Worm (Caenorhabditis elegans) whole organism, L2 larva: ENCODE measurements around the gene dph-7.

ENCODE experiments used
- C34F6.9 ChIP-seq: fragments of 150-350 bp; optimal IDR thresholded peaks from 2 replicates; lab custom pipeline; 2014; ENCODE audit warnings: missing biosample characterization, missing genetic modification characterization
- F13H6.1 ChIP-seq: sonication (generic microtip); optimal IDR thresholded peaks from 2 replicates; lab custom pipeline; 2016; ENCODE audit warnings: missing genetic modification characterization, missing compliant biosample characterization
- Y55F3AM.14 ChIP-seq: fragments of 200-800 bp; sonication (Bioruptor generic); optimal IDR thresholded peaks from 2 replicates; lab custom pipeline; 2018; ENCODE audit warnings: mild to moderate bottlenecking, missing genetic modification characterization, missing compliant biosample characterization
- ZK546.5 ChIP-seq: sonication (generic microtip); optimal IDR thresholded peaks from 2 replicates; lab custom pipeline; 2017; ENCODE audit warnings: missing biosample characterization, missing genetic modification characterization
- alr-1 ChIP-seq: fragments of 150-350 bp; optimal IDR thresholded peaks from 2 replicates; lab custom pipeline; 2014; ENCODE audit warnings: missing biosample characterization, missing genetic modification characterization
- aly-2 ChIP-seq: fragments of 150-350 bp; optimal IDR thresholded peaks from 2 replicates; lab custom pipeline; 2014; ENCODE audit warnings: missing biosample characterization, missing genetic modification characterization
- ama-1 ChIP-seq: fragments of 150-350 bp; optimal IDR thresholded peaks from 2 replicates; lab custom pipeline; 2018; ENCODE audit warnings: inconsistent platforms
- blmp-1 ChIP-seq: sonication (generic microtip); optimal IDR thresholded peaks from 2 replicates; lab custom pipeline; 2017; ENCODE audit warnings: missing genetic modification characterization, mild to moderate bottlenecking, missing compliant biosample characterization, antibody characterized with exemption, moderate library complexity; ENCODE audit not compliant: insufficient read depth
- ceh-82 ChIP-seq: fragments of 150-350 bp; optimal IDR thresholded peaks from 2 replicates; lab custom pipeline; 2014; ENCODE audit warnings: missing biosample characterization, missing genetic modification characterization
- crh-2 ChIP-seq: sonication (generic microtip); optimal IDR thresholded peaks from 2 replicates; lab custom pipeline; 2017; ENCODE audit warnings: missing biosample characterization, missing genetic modification characterization
- dmd-4 ChIP-seq: sonication (generic microtip); optimal IDR thresholded peaks from 2 replicates; lab custom pipeline; 2017; ENCODE audit warnings: missing biosample characterization, missing genetic modification characterization
- elt-3 ChIP-seq: sonication (generic microtip); optimal IDR thresholded peaks from 2 replicates; lab custom pipeline; 2017; ENCODE audit warnings: missing biosample characterization, missing genetic modification characterization
- fos-1 ChIP-seq: fragments of 150-350 bp; optimal IDR thresholded peaks from 2 replicates; lab custom pipeline; 2014; ENCODE audit warnings: missing biosample characterization, missing genetic modification characterization
- gmeb-1 ChIP-seq: fragments of 150-350 bp; optimal IDR thresholded peaks from 2 replicates; lab custom pipeline; 2014; ENCODE audit warnings: missing biosample characterization, missing genetic modification characterization
- lin-13 ChIP-seq: fragments of 150-350 bp; optimal IDR thresholded peaks from 2 replicates; lab custom pipeline; 2014; ENCODE audit warnings: missing biosample characterization, missing genetic modification reagents, missing genetic modification characterization
- lin-39 ChIP-seq: fragments of 150-350 bp; optimal IDR thresholded peaks from 2 replicates; lab custom pipeline; 2014; ENCODE audit warnings: missing biosample characterization, missing genetic modification reagents, missing genetic modification characterization
- lsy-2 ChIP-seq, 2 experiments: fragments of 150-350 bp in 1 of 2; sonication (generic microtip) in 1 of 2; optimal IDR thresholded peaks; 2 replicates each; lab custom pipeline; 2014 to 2017; ENCODE audit warnings: missing biosample characterization in 2 of 2, missing genetic modification characterization in 2 of 2
- mab-5 ChIP-seq: fragments of 150-350 bp; optimal IDR thresholded peaks from 2 replicates; lab custom pipeline; 2014; ENCODE audit warnings: missing biosample characterization, missing genetic modification characterization
- nhr-10 ChIP-seq: sonication (generic microtip); optimal IDR thresholded peaks from 2 replicates; lab custom pipeline; 2017; ENCODE audit warnings: missing biosample characterization, missing genetic modification characterization
- nhr-12 ChIP-seq: fragments of 150-350 bp; optimal IDR thresholded peaks from 2 replicates; lab custom pipeline; 2014; ENCODE audit warnings: missing biosample characterization, missing genetic modification characterization
- nhr-129 ChIP-seq: fragments of 150-350 bp; optimal IDR thresholded peaks from 2 replicates; lab custom pipeline; 2014; ENCODE audit warnings: missing biosample characterization, missing genetic modification characterization
- nhr-23 ChIP-seq: fragments of 150-350 bp; optimal IDR thresholded peaks from 2 replicates; lab custom pipeline; 2014; ENCODE audit warnings: missing biosample characterization, missing genetic modification reagents, missing genetic modification characterization
- nhr-237 ChIP-seq: fragments of 150-350 bp; optimal IDR thresholded peaks from 2 replicates; lab custom pipeline; 2014; ENCODE audit warnings: missing biosample characterization, missing genetic modification characterization
- nhr-25 ChIP-seq: fragments of 150-350 bp; sonication (generic microtip); optimal IDR thresholded peaks from 3 replicates; lab custom pipeline; 2014; ENCODE audit warnings: missing biosample characterization, missing genetic modification characterization
- skn-1 ChIP-seq: sonication (generic microtip); optimal IDR thresholded peaks from 2 replicates; lab custom pipeline; 2017; ENCODE audit warnings: missing biosample characterization, missing genetic modification characterization
- sma-3 ChIP-seq: sonication (generic microtip); optimal IDR thresholded peaks from 2 replicates; lab custom pipeline; 2016; ENCODE audit warnings: missing genetic modification reagents, missing genetic modification characterization, missing compliant biosample characterization
- sma-9 ChIP-seq, 2 experiments: fragments of 150-350 bp in 1 of 2; sonication (generic microtip) in 1 of 2; optimal IDR thresholded peaks; 2 replicates each; lab custom pipeline; 2014 to 2016; ENCODE audit warnings: missing genetic modification characterization in 2 of 2, mild to moderate bottlenecking in 1 of 2, missing biosample characterization in 1 of 2, missing compliant biosample characterization in 1 of 2, missing genetic modification reagents in 1 of 2, moderate library complexity in 1 of 2
- snpc-4 ChIP-seq: fragments of 150-350 bp; optimal IDR thresholded peaks from 2 replicates; lab custom pipeline; 2014; ENCODE audit warnings: missing biosample characterization, missing genetic modification characterization
- unc-39 ChIP-seq: fragments of 150-350 bp; optimal IDR thresholded peaks from 2 replicates; lab custom pipeline; 2014; ENCODE audit warnings: missing biosample characterization, missing genetic modification characterization
- unc-55 ChIP-seq: fragments of 150-350 bp; sonication (generic microtip); optimal IDR thresholded peaks from 3 replicates; lab custom pipeline; 2014; ENCODE audit warnings: missing biosample characterization, missing genetic modification reagents, missing genetic modification characterization
- zag-1 ChIP-seq: fragments of 150-350 bp; optimal IDR thresholded peaks from 2 replicates; lab custom pipeline; 2014; ENCODE audit warnings: missing biosample characterization, missing genetic modification characterization
- ztf-11 ChIP-seq: sonication (generic microtip); optimal IDR thresholded peaks from 2 replicates; lab custom pipeline; 2017; ENCODE audit warnings: missing biosample characterization, missing genetic modification characterization

Gene dph-7

DNA sequence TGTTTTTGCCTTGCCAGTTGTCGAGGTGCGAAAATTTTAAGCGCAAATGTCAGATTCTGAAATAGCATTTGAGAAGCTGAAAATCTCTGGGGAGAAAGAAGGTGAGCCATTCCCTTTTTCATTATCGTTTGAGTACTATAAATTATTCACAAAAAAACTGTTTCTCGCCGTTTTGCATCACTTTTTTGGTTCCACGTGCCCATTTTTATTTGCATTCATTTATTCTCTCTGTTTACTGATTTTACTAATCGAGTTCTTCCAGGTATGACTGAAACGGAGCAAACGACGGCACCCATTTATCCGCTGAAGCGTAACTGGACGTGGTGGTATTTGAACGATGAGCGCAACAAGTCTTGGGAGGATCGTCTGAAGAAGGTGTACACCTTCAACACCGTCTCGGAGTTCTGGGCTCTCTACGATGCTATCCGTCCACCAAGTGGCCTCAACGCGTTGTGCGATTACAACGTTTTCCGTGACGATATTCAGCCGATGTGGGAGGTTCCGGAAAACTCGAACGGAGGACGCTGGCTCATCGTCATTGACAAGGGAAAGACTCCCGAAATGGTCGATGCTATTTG, 28.7 kb downstream of the dph-7 start:
- TF ChIP-seq alr-1 (tag; lab: Kevin White, UChicago) (no peak), dmd-4 (tag; lab: Kevin White, UChicago) (no peak), nhr-237 (tag; lab: Kevin White, UChicago) (no peak), elt-3 (tag; lab: Kevin White, UChicago) (no peak), snpc-4 (tag; lab: Kevin White, UChicago) (no peak), blmp-1 (tag; lab: Kevin White, UChicago) (no peak), fos-1 (tag; lab: Kevin White, UChicago) (no peak), nhr-12 (no peak)

DNA sequence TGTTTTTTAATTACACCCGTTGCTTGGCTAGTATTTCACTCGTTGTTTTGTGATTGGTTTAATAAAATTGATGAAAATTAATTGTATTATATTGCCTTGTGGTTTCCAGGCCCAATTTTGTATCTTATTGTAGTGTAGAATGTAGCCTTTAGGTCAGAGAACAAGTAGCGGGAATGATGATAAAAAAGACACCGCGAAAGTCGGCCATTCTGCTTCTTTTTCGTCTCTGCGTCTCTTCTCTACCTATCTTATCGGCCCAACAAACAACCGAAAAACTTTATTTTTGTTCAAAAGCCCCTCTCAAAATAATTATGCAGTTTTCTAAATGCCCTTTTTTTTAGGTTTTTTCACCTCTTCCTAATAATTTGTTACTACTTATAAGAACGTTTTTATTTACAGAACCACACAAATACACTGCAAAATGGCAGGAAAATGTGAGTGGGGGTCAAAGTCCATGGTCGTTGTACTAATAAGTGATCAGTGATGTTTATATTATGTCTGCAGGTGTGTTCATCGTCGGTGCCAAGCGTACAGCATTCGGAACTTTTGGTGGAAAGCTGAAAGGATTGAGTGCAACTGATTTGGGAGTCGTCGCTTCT, 29.7 kb downstream of the dph-7 start, which contains the start of gene acaa-2:
Gene acaa-2 (plus strand): TSS at position 400 of the 599 bp plus-strand sequence.
- TF ChIP-seq nhr-23 (no peak), alr-1 (tag; lab: Kevin White, UChicago) (no peak), lsy-2 (tag; optimal IDR thresholded peaks at IDR 0.05; lab: Kevin White, UChicago) (peak in 1 of 2 experiments; percentile 43), unc-55 (peak; percentile 33), fos-1 (tag; lab: Kevin White, UChicago) (peak; percentile 45), sma-3 (peak; percentile 8), nhr-25 (tag; lab: Kevin White, UChicago) (peak; percentile 13), gmeb-1 (tag; lab: Kevin White, UChicago) (peak; percentile 24), mab-5 (tag; lab: Kevin White, UChicago) (no peak), crh-2 (tag; lab: Kevin White, UChicago) (peak; percentile 61), C34F6.9 (peak; percentile 42), aly-2 (tag; lab: Kevin White, UChicago) (no peak)
- TF ChIP-seq, all 48 proteins: peak for 8

DNA sequence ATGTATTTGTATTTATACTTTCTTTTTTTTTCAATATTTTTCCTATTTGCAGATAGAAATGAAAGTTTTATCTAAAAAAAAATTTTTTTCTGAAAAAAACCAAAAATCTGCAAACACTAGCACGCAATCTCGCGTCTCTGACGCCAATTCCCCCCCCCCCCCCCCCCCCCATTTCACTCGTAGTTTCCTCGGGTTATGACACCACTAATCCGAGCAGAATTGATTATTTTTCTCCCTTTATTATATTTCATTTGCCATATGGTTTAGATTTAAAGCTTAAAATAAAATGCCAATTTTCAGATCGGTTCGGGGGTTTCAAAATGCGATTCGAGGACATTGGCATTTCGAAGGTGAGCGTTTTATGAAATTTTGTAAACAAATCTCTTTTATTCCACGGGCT, 31.9 kb downstream of the dph-7 start, which contains the start of gene mtm-6:
Gene mtm-6 (plus strand): TSS at position 301 of the 400 bp plus-strand sequence.
- TF ChIP-seq ZK546.5 (no peak), ceh-82 (tag; lab: Kevin White, UChicago) (no peak), unc-39 (tag; lab: Kevin White, UChicago) (no peak), F13H6.1 (tag; lab: Kevin White, UChicago) (no peak), aly-2 (tag; lab: Kevin White, UChicago) (no peak), nhr-10 (no peak), C34F6.9 (no peak), ztf-11 (no peak), lin-39 (tag; lab: Kevin White, UChicago) (no peak), mab-5 (tag; lab: Kevin White, UChicago) (no peak), fos-1 (tag; lab: Kevin White, UChicago) (no peak), nhr-129 (tag; lab: Kevin White, UChicago) (no peak), lin-13 (GFP tag; lab: Kevin White, UChicago) (no peak), Y55F3AM.14 (no peak), elt-3 (tag; lab: Kevin White, UChicago) (no peak), zag-1 (no peak), ama-1 (lab: Kevin White, UChicago) (no peak)

DNA sequence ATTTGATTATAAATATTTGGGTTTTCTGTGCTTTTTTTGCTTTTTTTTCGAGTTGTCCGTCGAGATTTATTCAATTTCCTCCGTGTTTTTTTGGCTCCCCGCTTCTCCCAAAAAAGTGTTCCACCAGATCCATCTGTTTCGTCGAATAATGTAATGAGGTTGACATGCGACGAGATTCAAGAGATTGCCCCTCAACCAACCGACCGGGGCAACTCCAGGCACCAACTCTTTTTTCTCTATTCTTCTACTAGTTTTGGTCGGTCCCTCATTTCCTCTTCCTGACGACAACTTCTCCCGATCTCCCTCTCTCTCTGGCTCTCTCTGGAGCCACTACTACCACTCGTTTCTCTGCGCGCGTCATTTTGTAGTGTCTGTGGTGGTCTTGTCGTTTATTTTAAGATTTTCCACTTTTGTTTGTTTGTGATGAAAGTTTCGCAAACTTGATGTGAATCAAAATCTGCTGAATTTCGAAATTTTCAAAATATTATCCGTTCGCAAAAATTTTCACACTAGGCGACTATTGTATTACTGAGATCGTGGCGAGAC, 32.9 kb downstream of the dph-7 start:
- TF ChIP-seq crh-2 (tag; lab: Kevin White, UChicago) (no peak), nhr-10 (no peak), unc-55 (peak; percentile 70), sma-9 (GFP tag; optimal IDR thresholded peaks at IDR 0.05; lab: Kevin White, UChicago) (peak; percentile 29), sma-9 (tag; optimal IDR thresholded peaks at IDR 0.05; lab: Kevin White, UChicago) (no peak), nhr-237 (tag; lab: Kevin White, UChicago) (no peak)

DNA sequence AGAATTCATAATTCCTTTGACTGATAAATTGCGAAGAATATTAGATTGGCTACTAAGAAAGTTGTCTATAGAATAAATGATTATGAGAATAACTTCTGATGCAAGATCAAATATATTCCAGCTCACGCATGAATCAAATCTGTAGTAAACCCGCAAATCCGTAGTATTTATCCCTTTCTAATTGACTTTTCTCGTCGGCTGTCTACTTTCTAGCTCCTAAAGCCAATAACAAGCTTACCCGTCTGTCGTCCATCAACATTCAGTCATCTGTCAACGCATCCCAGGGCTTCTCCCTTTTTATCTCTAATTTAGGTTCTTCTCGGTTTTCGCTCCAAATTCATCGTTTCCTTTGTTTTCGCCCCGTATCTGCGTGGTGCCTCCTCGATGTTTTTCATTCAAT, 34.0 kb downstream of the dph-7 start:
- TF ChIP-seq F13H6.1 (tag; lab: Kevin White, UChicago) (no peak), skn-1 (tag; lab: Kevin White, UChicago) (no peak), snpc-4 (tag; lab: Kevin White, UChicago) (no peak), ztf-11 (no peak), alr-1 (tag; lab: Kevin White, UChicago) (no peak), nhr-12 (no peak), nhr-25 (tag; lab: Kevin White, UChicago) (no peak), nhr-10 (no peak), ZK546.5 (no peak)
- TF ChIP-seq, all 48 proteins: peak for 0
